Worm (Caenorhabditis elegans) whole organism, L2 larva: ENCODE measurements around the gene unc-5.
A peak's percentile ranks its signal among the peaks of the same experiment; 100 is the strongest.

Experiments
- alr-1 ChIP-seq: fragments of 150-350 bp; optimal IDR thresholded peaks from 2 replicates; lab custom pipeline; 2014; ENCODE audit warnings: missing biosample characterization, missing genetic modification characterization
- aly-2 ChIP-seq: fragments of 150-350 bp; optimal IDR thresholded peaks from 2 replicates; lab custom pipeline; 2014; ENCODE audit warnings: missing biosample characterization, missing genetic modification characterization
- ama-1 ChIP-seq: fragments of 150-350 bp; optimal IDR thresholded peaks from 2 replicates; lab custom pipeline; 2018; ENCODE audit warnings: inconsistent platforms
- blmp-1 ChIP-seq: sonication (generic microtip); optimal IDR thresholded peaks from 2 replicates; lab custom pipeline; 2017; ENCODE audit warnings: missing genetic modification characterization, mild to moderate bottlenecking, missing compliant biosample characterization, antibody characterized with exemption, moderate library complexity; ENCODE audit not compliant: insufficient read depth
- ceh-82 ChIP-seq: fragments of 150-350 bp; optimal IDR thresholded peaks from 2 replicates; lab custom pipeline; 2014; ENCODE audit warnings: missing biosample characterization, missing genetic modification characterization
- crh-2 ChIP-seq: sonication (generic microtip); optimal IDR thresholded peaks from 2 replicates; lab custom pipeline; 2017; ENCODE audit warnings: missing biosample characterization, missing genetic modification characterization
- egl-27 ChIP-seq: sonication (generic microtip); optimal IDR thresholded peaks from 3 replicates; lab custom pipeline; 2017; ENCODE audit warnings: missing biosample characterization, missing genetic modification reagents, missing genetic modification characterization
- elt-1 ChIP-seq: fragments of 150-350 bp; optimal IDR thresholded peaks from 2 replicates; lab custom pipeline; 2014; ENCODE audit warnings: missing biosample characterization, missing genetic modification characterization
- fos-1 ChIP-seq: fragments of 150-350 bp; optimal IDR thresholded peaks from 2 replicates; lab custom pipeline; 2014; ENCODE audit warnings: missing biosample characterization, missing genetic modification characterization
- lin-11 ChIP-seq: fragments of 150-350 bp; sonication (generic microtip); optimal IDR thresholded peaks from 2 replicates; lab custom pipeline; 2014; ENCODE audit warnings: missing biosample characterization, missing genetic modification characterization, inconsistent platforms, mixed read lengths
- lin-13 ChIP-seq: fragments of 150-350 bp; optimal IDR thresholded peaks from 2 replicates; lab custom pipeline; 2014; ENCODE audit warnings: missing biosample characterization, missing genetic modification reagents, missing genetic modification characterization
- lin-39 ChIP-seq: fragments of 150-350 bp; optimal IDR thresholded peaks from 2 replicates; lab custom pipeline; 2014; ENCODE audit warnings: missing biosample characterization, missing genetic modification reagents, missing genetic modification characterization
- mab-5 ChIP-seq: fragments of 150-350 bp; optimal IDR thresholded peaks from 2 replicates; lab custom pipeline; 2014; ENCODE audit warnings: missing biosample characterization, missing genetic modification characterization
- mbf-1 ChIP-seq: sonication (generic microtip); optimal IDR thresholded peaks from 2 replicates; lab custom pipeline; 2017; ENCODE audit warnings: missing biosample characterization, missing genetic modification characterization
- mdl-1 ChIP-seq, 2 experiments: fragments of 150-350 bp in 1 of 2; sonication (generic microtip) in 1 of 2; optimal IDR thresholded peaks; 2 replicates each; lab custom pipeline; 2017; ENCODE audit warnings: missing biosample characterization in 2 of 2, missing genetic modification characterization in 2 of 2
- nhr-11 ChIP-seq: fragments of 150-350 bp; optimal IDR thresholded peaks from 2 replicates; lab custom pipeline; 2014; ENCODE audit warnings: missing biosample characterization, missing genetic modification characterization
- nhr-12 ChIP-seq: fragments of 150-350 bp; optimal IDR thresholded peaks from 2 replicates; lab custom pipeline; 2014; ENCODE audit warnings: missing biosample characterization, missing genetic modification characterization
- nhr-129 ChIP-seq: fragments of 150-350 bp; optimal IDR thresholded peaks from 2 replicates; lab custom pipeline; 2014; ENCODE audit warnings: missing biosample characterization, missing genetic modification characterization
- nhr-23 ChIP-seq: fragments of 150-350 bp; optimal IDR thresholded peaks from 2 replicates; lab custom pipeline; 2014; ENCODE audit warnings: missing biosample characterization, missing genetic modification reagents, missing genetic modification characterization
- nhr-25 ChIP-seq: fragments of 150-350 bp; sonication (generic microtip); optimal IDR thresholded peaks from 3 replicates; lab custom pipeline; 2014; ENCODE audit warnings: missing biosample characterization, missing genetic modification characterization
- nhr-77 ChIP-seq: fragments of 150-350 bp; optimal IDR thresholded peaks from 2 replicates; lab custom pipeline; 2014; ENCODE audit warnings: missing biosample characterization, missing genetic modification characterization
- peb-1 ChIP-seq: fragments of 150-350 bp; optimal IDR thresholded peaks from 2 replicates; lab custom pipeline; 2014; ENCODE audit warnings: missing biosample characterization, missing genetic modification characterization
- sem-4 ChIP-seq: fragments of 150-350 bp; optimal IDR thresholded peaks from 2 replicates; lab custom pipeline; 2014; ENCODE audit warnings: missing biosample characterization, missing genetic modification reagents, missing genetic modification characterization
- skn-1 ChIP-seq: sonication (generic microtip); optimal IDR thresholded peaks from 2 replicates; lab custom pipeline; 2017; ENCODE audit warnings: missing biosample characterization, missing genetic modification characterization
- sma-3 ChIP-seq: sonication (generic microtip); optimal IDR thresholded peaks from 2 replicates; lab custom pipeline; 2016; ENCODE audit warnings: missing genetic modification reagents, missing genetic modification characterization, missing compliant biosample characterization
- sma-9 ChIP-seq, 2 experiments: fragments of 150-350 bp in 1 of 2; sonication (generic microtip) in 1 of 2; optimal IDR thresholded peaks; 2 replicates each; lab custom pipeline; 2014 to 2016; ENCODE audit warnings: missing genetic modification characterization in 2 of 2, mild to moderate bottlenecking in 1 of 2, missing biosample characterization in 1 of 2, missing compliant biosample characterization in 1 of 2, missing genetic modification reagents in 1 of 2, moderate library complexity in 1 of 2
- unc-39 ChIP-seq: fragments of 150-350 bp; optimal IDR thresholded peaks from 2 replicates; lab custom pipeline; 2014; ENCODE audit warnings: missing biosample characterization, missing genetic modification characterization
- unc-55 ChIP-seq: fragments of 150-350 bp; sonication (generic microtip); optimal IDR thresholded peaks from 3 replicates; lab custom pipeline; 2014; ENCODE audit warnings: missing biosample characterization, missing genetic modification reagents, missing genetic modification characterization
- unc-62 ChIP-seq: fragments of 150-350 bp; optimal IDR thresholded peaks from 2 replicates; lab custom pipeline; 2014; ENCODE audit warnings: missing biosample characterization, missing genetic modification reagents, missing genetic modification characterization
- ztf-1 ChIP-seq: fragments of 200-800 bp; sonication (Bioruptor generic); conservative IDR thresholded peaks from 2 replicates; pipeline ENCODE4 v1.3.6; 2022; ENCODE audit warnings: missing genetic modification characterization, missing compliant biosample characterization
- ztf-11 ChIP-seq: sonication (generic microtip); optimal IDR thresholded peaks from 2 replicates; lab custom pipeline; 2017; ENCODE audit warnings: missing biosample characterization, missing genetic modification characterization

unc-5 gene

ce11 chrIV:5533556-5533955, 5.4 kb upstream of the unc-5 start:
- TF ChIP-seq blmp-1 (tag; lab: Kevin White, UChicago) (no peak), sem-4 (tag; lab: Kevin White, UChicago) (no peak), unc-55 (GFP tag; lab: Kevin White, UChicago) (no peak), lin-13 (GFP tag; lab: Kevin White, UChicago) (no peak), unc-39 (tag; lab: Kevin White, UChicago) (no peak), nhr-12 (tag; lab: Kevin White, UChicago) (no peak), nhr-77 (tag; lab: Kevin White, UChicago) (no peak), sma-3 (no peak)

ce11 chrIV:5530980-5531379, 2.8 kb upstream of the unc-5 start:
- TF ChIP-seq sma-9 (GFP tag; optimal IDR thresholded peaks at IDR 0.05; lab: Kevin White, UChicago), result no peak
- no peak for TF ChIP-seq sma-9 (tag; optimal IDR thresholded peaks at IDR 0.05; lab: Kevin White, UChicago)
- no peak for TF ChIP-seq elt-1 (tag; lab: Kevin White, UChicago)
- TF ChIP-seq unc-39 (tag; lab: Kevin White, UChicago), result no peak
- TF ChIP-seq crh-2 (tag; lab: Kevin White, UChicago), result no peak
- TF ChIP-seq ztf-11 (tag; lab: Kevin White, UChicago), result no peak
- TF ChIP-seq mab-5, result no peak
- TF ChIP-seq fos-1 (tag; lab: Kevin White, UChicago), result peak; percentile 4
- TF ChIP-seq, all 48 proteins: peak for 1

DNA sequence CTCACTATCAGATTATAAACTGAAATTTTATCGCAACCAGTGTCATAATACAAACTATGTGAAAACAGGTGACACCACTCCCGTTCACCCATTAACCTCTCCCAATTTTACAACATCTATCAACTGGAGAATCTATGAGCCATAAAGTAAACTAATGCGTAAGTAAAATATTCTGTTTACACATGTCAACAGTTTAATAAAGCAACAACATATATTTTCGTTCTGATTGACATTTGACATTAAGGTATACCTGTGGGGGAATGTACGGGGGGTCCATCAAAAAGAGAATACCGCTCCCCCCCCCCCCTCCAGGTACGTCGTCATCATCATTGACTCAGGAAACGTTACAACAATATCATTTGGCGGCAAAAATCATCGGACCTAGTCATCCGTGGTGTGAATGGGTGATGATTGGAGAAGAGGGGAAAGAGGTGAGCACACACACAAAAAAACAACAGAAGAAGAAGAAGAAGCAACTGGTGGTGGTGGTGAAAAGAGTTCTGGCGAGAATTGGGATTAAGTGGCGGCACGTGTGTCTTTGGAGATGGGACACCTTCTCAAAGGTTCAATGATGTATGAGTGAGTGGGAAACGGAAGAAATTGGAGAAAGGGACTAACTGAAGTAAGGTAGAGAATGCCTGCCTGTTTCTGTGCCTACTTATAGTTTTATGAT, 1.3 kb downstream of the unc-5 start:
- TF ChIP-seq fos-1 (tag; lab: Kevin White, UChicago) (no peak), lin-39 (tag; lab: Kevin White, UChicago) (no peak), mdl-1 (tag; optimal IDR thresholded peaks at IDR 0.05; lab: Kevin White, UChicago) (no peak), nhr-11 (no peak), lin-11 (tag; lab: Kevin White, UChicago) (no peak), ama-1 (lab: Kevin White, UChicago) (no peak), unc-39 (tag; lab: Kevin White, UChicago) (no peak), ceh-82 (tag; lab: Kevin White, UChicago) (no peak), ztf-1 (GFP tag; lab: Robert Waterston, UW) (no peak), mbf-1 (tag; lab: Kevin White, UChicago) (no peak), elt-1 (tag; lab: Kevin White, UChicago) (no peak), aly-2 (no peak), skn-1 (tag; lab: Kevin White, UChicago) (no peak), sma-9 (GFP tag; optimal IDR thresholded peaks at IDR 0.05; lab: Kevin White, UChicago) (no peak), sma-9 (tag; optimal IDR thresholded peaks at IDR 0.05; lab: Kevin White, UChicago) (no peak), nhr-25 (tag; lab: Kevin White, UChicago) (no peak), alr-1 (tag; lab: Kevin White, UChicago) (no peak)

DNA sequence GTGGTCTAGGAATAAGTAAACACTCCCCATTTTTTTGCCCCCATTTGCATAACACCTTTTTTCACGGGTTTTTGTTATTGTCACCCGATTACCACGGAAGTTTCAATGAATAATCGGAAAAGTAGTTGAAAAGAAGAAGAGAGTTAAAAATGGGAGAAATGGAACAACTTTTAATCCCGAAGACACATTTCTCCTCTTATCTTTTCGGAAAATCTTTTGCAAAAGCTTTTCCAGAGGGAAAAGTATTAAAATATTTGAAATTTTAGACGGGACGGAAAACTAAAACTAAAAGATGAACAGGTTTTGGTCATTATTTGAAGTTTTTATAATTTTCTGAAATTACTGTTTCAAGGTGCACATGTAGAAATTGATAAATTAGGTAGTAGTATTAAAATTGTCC, 9.1 kb downstream of the unc-5 start:
- TF ChIP-seq unc-55 (GFP tag; lab: Kevin White, UChicago), result peak; percentile 93
- TF ChIP-seq mab-5, result peak; percentile 76
- no peak for TF ChIP-seq peb-1 (tag; lab: Kevin White, UChicago)

DNA sequence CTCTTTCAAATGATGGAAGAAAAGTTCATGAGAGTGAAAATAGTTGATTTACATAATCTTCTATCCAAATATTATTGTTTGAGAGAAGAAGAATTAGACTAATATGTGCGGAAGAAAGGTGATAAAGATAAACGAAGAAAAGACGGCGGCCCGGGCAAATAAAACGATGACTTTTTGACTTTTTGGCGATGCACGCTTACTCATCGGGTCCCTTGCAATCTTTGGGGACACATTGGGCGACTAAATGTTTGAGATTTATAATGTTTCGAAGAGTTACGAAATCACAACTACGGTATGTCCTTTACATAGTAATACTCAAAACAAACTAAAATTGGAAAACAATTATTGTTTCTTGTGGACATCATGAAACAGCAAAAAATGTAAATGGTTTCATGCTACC, 13.3 kb downstream of the unc-5 start:
- TF ChIP-seq skn-1 (tag; lab: Kevin White, UChicago) (no peak), mbf-1 (tag; lab: Kevin White, UChicago) (no peak), elt-1 (tag; lab: Kevin White, UChicago) (no peak), ceh-82 (tag; lab: Kevin White, UChicago) (no peak), crh-2 (tag; lab: Kevin White, UChicago) (no peak), unc-39 (tag; lab: Kevin White, UChicago) (no peak), unc-62 (GFP tag; lab: Kevin White, UChicago) (no peak), nhr-129 (tag; lab: Kevin White, UChicago) (no peak), nhr-23 (no peak), sma-9 (GFP tag; optimal IDR thresholded peaks at IDR 0.05; lab: Kevin White, UChicago) (no peak), sma-9 (tag; optimal IDR thresholded peaks at IDR 0.05; lab: Kevin White, UChicago) (no peak), mdl-1 (tag; optimal IDR thresholded peaks at IDR 0.05; lab: Kevin White, UChicago) (no peak), alr-1 (tag; lab: Kevin White, UChicago) (no peak), egl-27 (tag; lab: Kevin White, UChicago) (no peak), peb-1 (tag; lab: Kevin White, UChicago) (no peak)
